Fruit fly (Drosophila melanogaster) whole organism, prepupa: ENCODE results near the gene CG8509.

Experiments used
- CG10669 ChIP-seq: fragments of 200-800 bp; sonication (Bioruptor generic); optimal IDR thresholded peaks from 3 replicates; lab custom pipeline; 2018; ENCODE audit warnings: missing biosample characterization, mild to moderate bottlenecking, missing genetic modification characterization, moderate library complexity
- CG11294 ChIP-seq: fragments of 200-800 bp; sonication (Bioruptor generic); IDR thresholded peaks from 2 replicates; pipeline ENCODE4 v1.3.6; 2022; ENCODE audit warnings: missing biosample characterization, missing genetic modification characterization
- CG11762 ChIP-seq: fragments of 200-800 bp; sonication (Bioruptor generic); optimal IDR thresholded peaks from 3 replicates; lab custom pipeline; 2016; ENCODE audit warnings: missing biosample characterization, missing genetic modification characterization; ENCODE audit not compliant: insufficient read depth
- CG11902 ChIP-seq: fragments of 200-800 bp; sonication (Bioruptor generic); optimal IDR thresholded peaks from 3 replicates; lab custom pipeline; 2016; ENCODE audit warnings: missing biosample characterization, missing genetic modification characterization
- CG15336 ChIP-seq: fragments of 200-800 bp; sonication (Bioruptor generic); IDR thresholded peaks from 2 replicates; pipeline ENCODE4 v1.3.6; 2022; ENCODE audit warnings: missing biosample characterization, missing genetic modification characterization
- CG1621 ChIP-seq: fragments of 200-800 bp; sonication (Bioruptor generic); optimal IDR thresholded peaks from 3 replicates; lab custom pipeline; 2018; ENCODE audit warnings: missing biosample characterization, mild to moderate bottlenecking, missing genetic modification characterization
- CG16779 ChIP-seq: fragments of 200-800 bp; sonication (Bioruptor generic); optimal IDR thresholded peaks from 3 replicates; lab custom pipeline; 2017; ENCODE audit warnings: missing biosample characterization, mild to moderate bottlenecking, missing genetic modification characterization
- CG3032 ChIP-seq: fragments of 200-800 bp; optimal IDR thresholded peaks from 2 replicates; lab custom pipeline; 2019; ENCODE audit warnings: missing biosample characterization, mild to moderate bottlenecking, missing genetic modification characterization, moderate library complexity
- CG31627 ChIP-seq: fragments of 200-800 bp; sonication (Bioruptor generic); optimal IDR thresholded peaks from 3 replicates; lab custom pipeline; 2016; ENCODE audit warnings: missing biosample characterization, missing genetic modification characterization
- CG34406 ChIP-seq: fragments of 200-800 bp; sonication (Bioruptor generic); optimal IDR thresholded peaks from 3 replicates; lab custom pipeline; 2016; ENCODE audit warnings: missing biosample characterization, missing genetic modification characterization
- CG3919 ChIP-seq: fragments of 200-800 bp; sonication (Bioruptor generic); optimal IDR thresholded peaks from 3 replicates; lab custom pipeline; 2016; ENCODE audit warnings: missing biosample characterization, missing genetic modification characterization
- CG4318 ChIP-seq: fragments of 200-800 bp; sonication (Bioruptor generic); optimal IDR thresholded peaks from 3 replicates; lab custom pipeline; 2017; ENCODE audit warnings: missing biosample characterization, mild to moderate bottlenecking, missing genetic modification characterization
- CG6163 ChIP-seq: fragments of 200-800 bp; sonication (Bioruptor generic); IDR thresholded peaks from 3 replicates; pipeline ENCODE4 v1.3.6; 2022; ENCODE audit warnings: missing biosample characterization, missing genetic modification characterization
- CG6792 ChIP-seq: fragments of 200-800 bp; sonication (Bioruptor generic); optimal IDR thresholded peaks from 3 replicates; lab custom pipeline; 2016; ENCODE audit warnings: missing biosample characterization, missing genetic modification characterization
- CG6808 ChIP-seq: fragments of 200-800 bp; sonication (Bioruptor generic); optimal IDR thresholded peaks from 3 replicates; lab custom pipeline; 2017; ENCODE audit warnings: missing biosample characterization, missing genetic modification characterization, mild to moderate bottlenecking, moderate library complexity, missing genetic modification reagents
- CG6854 ChIP-seq: fragments of 200-800 bp; sonication (Bioruptor generic); optimal IDR thresholded peaks from 2 replicates; lab custom pipeline; 2017; ENCODE audit warnings: missing biosample characterization, mild to moderate bottlenecking, missing genetic modification characterization
- CG8119 ChIP-seq: fragments of 200-800 bp; sonication (Bioruptor generic); IDR thresholded peaks from 3 replicates; pipeline ENCODE4 v1.3.6; 2022; ENCODE audit warnings: missing biosample characterization, missing genetic modification characterization
- CG8319 ChIP-seq: fragments of 200-800 bp; sonication (Bioruptor generic); optimal IDR thresholded peaks from 3 replicates; lab custom pipeline; 2016; ENCODE audit warnings: missing biosample characterization, missing genetic modification characterization
- CG8632 ChIP-seq: fragments of 200-800 bp; sonication (Bioruptor generic); optimal IDR thresholded peaks from 3 replicates; lab custom pipeline; 2016; ENCODE audit warnings: missing biosample characterization, missing genetic modification characterization
- Eip75B ChIP-seq: fragments of 200-800 bp; sonication (Bioruptor generic); optimal IDR thresholded peaks from 3 replicates; lab custom pipeline; 2016; ENCODE audit warnings: missing biosample characterization, missing genetic modification characterization
- Eip78C ChIP-seq: fragments of 200-800 bp; sonication (Bioruptor generic); peaks from one replicate; lab custom pipeline; 2016; ENCODE audit warnings: missing biosample characterization, missing genetic modification characterization
- Eip93F ChIP-seq: fragments of 200-800 bp; sonication (Bioruptor generic); optimal IDR thresholded peaks from 2 replicates; lab custom pipeline; 2016; ENCODE audit warnings: missing biosample characterization, mild to moderate bottlenecking, missing genetic modification characterization
- Ets21C ChIP-seq: fragments of 200-800 bp; sonication (Bioruptor generic); optimal IDR thresholded peaks from 3 replicates; lab custom pipeline; 2016; ENCODE audit warnings: missing biosample characterization, missing genetic modification characterization
- Ets96B ChIP-seq: fragments of 200-800 bp; optimal IDR thresholded peaks from 2 replicates; lab custom pipeline; 2019; ENCODE audit warnings: missing biosample characterization, mild to moderate bottlenecking, missing genetic modification characterization, moderate library complexity
- Gug ChIP-seq: fragments of 200-800 bp; sonication (Bioruptor generic); IDR thresholded peaks from 2 replicates; pipeline ENCODE4 v1.3.6; 2022; ENCODE audit warnings: missing biosample characterization, missing genetic modification characterization
- Hr38 ChIP-seq: sonication (Bioruptor generic); optimal IDR thresholded peaks from 2 replicates; lab custom pipeline; 2016; ENCODE audit warnings: missing biosample characterization, missing genetic modification characterization
- Hr39 ChIP-seq: fragments of 200-800 bp; sonication (Bioruptor generic); optimal IDR thresholded peaks from 2 replicates; lab custom pipeline; 2016; ENCODE audit warnings: missing biosample characterization, missing genetic modification characterization
- Lpt ChIP-seq: fragments of 200-800 bp; sonication (Bioruptor generic); optimal IDR thresholded peaks from 3 replicates; lab custom pipeline; 2016; ENCODE audit warnings: missing biosample characterization, missing genetic modification characterization
- Met ChIP-seq: fragments of 200-800 bp; sonication (Bioruptor generic); optimal IDR thresholded peaks from 3 replicates; lab custom pipeline; 2016; ENCODE audit warnings: missing biosample characterization, missing genetic modification characterization
- Smox ChIP-seq: fragments of 200-800 bp; sonication (Bioruptor generic); optimal IDR thresholded peaks from 3 replicates; lab custom pipeline; 2016; ENCODE audit warnings: missing biosample characterization, missing genetic modification characterization
- Sox102F ChIP-seq: fragments of 200-800 bp; sonication (Bioruptor generic); optimal IDR thresholded peaks from 2 replicates; lab custom pipeline; 2016; ENCODE audit warnings: missing biosample characterization, mild to moderate bottlenecking, missing genetic modification characterization
- Sox15 ChIP-seq: fragments of 200-800 bp; sonication (Bioruptor generic); optimal IDR thresholded peaks from 3 replicates; lab custom pipeline; 2016; ENCODE audit warnings: missing biosample characterization, missing genetic modification characterization
- achi ChIP-seq: fragments of 200-800 bp; sonication (Bioruptor generic); optimal IDR thresholded peaks from 3 replicates; lab custom pipeline; 2016; ENCODE audit warnings: missing biosample characterization, missing genetic modification characterization
- cyc ChIP-seq: fragments of 200-800 bp; sonication (Bioruptor generic); optimal IDR thresholded peaks from 3 replicates; lab custom pipeline; 2016; ENCODE audit warnings: missing biosample characterization, missing genetic modification characterization
- dsx ChIP-seq: fragments of 200-800 bp; optimal IDR thresholded peaks from 3 replicates; lab custom pipeline; 2019; ENCODE audit warnings: missing biosample characterization, mild to moderate bottlenecking, missing genetic modification characterization, moderate library complexity; ENCODE audit not compliant: poor library complexity, severe bottlenecking
- eg ChIP-seq: fragments of 200-800 bp; sonication (Bioruptor generic); IDR thresholded peaks from 3 replicates; pipeline ENCODE4 v1.3.6; 2022; ENCODE audit warnings: missing biosample characterization, missing genetic modification characterization
- fd59A ChIP-seq: fragments of 200-800 bp; sonication (Bioruptor generic); optimal IDR thresholded peaks from 2 replicates; lab custom pipeline; 2017; ENCODE audit warnings: missing biosample characterization, mild to moderate bottlenecking, missing genetic modification characterization, missing genetic modification reagents
- fd85E ChIP-seq: fragments of 200-800 bp; sonication (Bioruptor generic); optimal IDR thresholded peaks from 3 replicates; lab custom pipeline; 2016; ENCODE audit warnings: missing biosample characterization, missing genetic modification characterization
- fkh ChIP-seq: fragments of 200-800 bp; sonication (Bioruptor generic); optimal IDR thresholded peaks from 3 replicates; lab custom pipeline; 2017; ENCODE audit warnings: missing biosample characterization, mild to moderate bottlenecking, missing genetic modification characterization, moderate library complexity
- lz ChIP-seq: fragments of 200-800 bp; sonication (Bioruptor generic); optimal IDR thresholded peaks from 3 replicates; lab custom pipeline; 2016; ENCODE audit warnings: missing biosample characterization, missing genetic modification characterization
- pdm3 ChIP-seq: fragments of 200-800 bp; sonication (Bioruptor generic); optimal IDR thresholded peaks from 3 replicates; lab custom pipeline; 2016; ENCODE audit warnings: missing biosample characterization, missing genetic modification characterization
- salr ChIP-seq, 2 experiments: fragments of 200-800 bp; sonication (Bioruptor generic); optimal IDR thresholded peaks; 3 replicates each; lab custom pipeline; 2016 to 2018; ENCODE audit warnings: missing biosample characterization in 2 of 2, missing genetic modification characterization in 2 of 2, mild to moderate bottlenecking in 1 of 2
- spab ChIP-seq: fragments of 200-800 bp; sonication (Bioruptor generic); optimal IDR thresholded peaks from 2 replicates; lab custom pipeline; 2017; ENCODE audit warnings: missing biosample characterization, mild to moderate bottlenecking, missing genetic modification characterization, missing genetic modification reagents
- ss ChIP-seq, 2 experiments: fragments of 200-800 bp; sonication (Bioruptor generic); optimal IDR thresholded peaks; 2 replicates in 1 of 2; 3 replicates in 1 of 2; lab custom pipeline; 2017 to 2018; ENCODE audit warnings: mild to moderate bottlenecking in 2 of 2, missing biosample characterization in 2 of 2, missing genetic modification characterization in 2 of 2, moderate library complexity in 1 of 2
- svp ChIP-seq: fragments of 200-800 bp; sonication (Bioruptor generic); peaks from one replicate; lab custom pipeline; 2016; ENCODE audit warnings: missing biosample characterization, missing genetic modification characterization
- topi ChIP-seq: fragments of 200-800 bp; sonication (Bioruptor generic); optimal IDR thresholded peaks from 3 replicates; lab custom pipeline; 2016; ENCODE audit warnings: missing biosample characterization, missing genetic modification characterization
- vri ChIP-seq: fragments of 200-800 bp; sonication (Bioruptor generic); optimal IDR thresholded peaks from 3 replicates; lab custom pipeline; 2016; ENCODE audit warnings: missing biosample characterization, mild to moderate bottlenecking, missing genetic modification characterization

Gene CG8509

dm6 chrX:15802880-15803650 lies 6.3 kb upstream of the CG8509 start (continued):
- TF ChIP-seq CG11294, result no peak
- no peak for TF ChIP-seq CG6854 (GFP tag; lab: Kevin White, UChicago)
- TF ChIP-seq lz (GFP tag; lab: Kevin White, UChicago), result peak; percentile 9
- TF ChIP-seq CG6808, result no peak
- TF ChIP-seq CG16779, result no peak
- TF ChIP-seq Ets21C (GFP tag; lab: Kevin White, UChicago), result no peak
- TF ChIP-seq Hr38 (GFP tag; lab: Kevin White, UChicago), result no peak
- TF ChIP-seq ss (GFP tag; optimal IDR thresholded peaks at IDR 0.05; lab: Kevin White, UChicago), result no peak
- no peak for TF ChIP-seq fd85E (GFP tag; lab: Kevin White, UChicago)
- TF ChIP-seq, all 60 proteins: peak for 22

- no peak for TF ChIP-seq fkh (GFP tag; lab: Kevin White, UChicago)
- no peak for TF ChIP-seq CG8319 (GFP tag; lab: Kevin White, UChicago)
- TF ChIP-seq achi (GFP tag; lab: Kevin White, UChicago), result peak; percentile 34
- no peak for TF ChIP-seq CG31627
- no peak for TF ChIP-seq Eip93F (GFP tag; lab: Kevin White, UChicago)
- TF ChIP-seq Hr38 (GFP tag; lab: Kevin White, UChicago), result no peak
- TF ChIP-seq salr (GFP tag; optimal IDR thresholded peaks at IDR 0.05; lab: Kevin White, UChicago), result no peak
- no peak for TF ChIP-seq CG34406 (GFP tag; lab: Kevin White, UChicago)
- TF ChIP-seq CG8632 (GFP tag; lab: Kevin White, UChicago), result no peak
- TF ChIP-seq CG6792 (GFP tag; lab: Kevin White, UChicago), result no peak
- no peak for TF ChIP-seq Eip75B (GFP tag; lab: Kevin White, UChicago)
- TF ChIP-seq CG4318, result no peak
- TF ChIP-seq CG15336 (GFP tag; lab: Robert Waterston, UW), result peak; percentile 29; the same call in 1 of the 2 replicates
- TF ChIP-seq Lpt (GFP tag; lab: Kevin White, UChicago), result no peak
- TF ChIP-seq CG1621 (tag; lab: Kevin White, UChicago), result no peak
- no peak for TF ChIP-seq Ets96B (tag; lab: Kevin White, UChicago)
- peak; percentile 71 for TF ChIP-seq Eip78C
- no peak for TF ChIP-seq Sox15 (GFP tag; lab: Kevin White, UChicago)
- TF ChIP-seq spab (GFP tag; lab: Kevin White, UChicago), result no peak
- no peak for TF ChIP-seq CG3919 (GFP tag; lab: Kevin White, UChicago)
- no peak for TF ChIP-seq Ets21C (GFP tag; lab: Kevin White, UChicago)
- TF ChIP-seq CG10669, result no peak
- no peak for TF ChIP-seq pdm3 (GFP tag; lab: Kevin White, UChicago)
- TF ChIP-seq CG11902, result no peak
- TF ChIP-seq Smox (GFP tag; lab: Kevin White, UChicago), result peak; percentile 13
- no peak for TF ChIP-seq eg (GFP tag; lab: Robert Waterston, UW)
- TF ChIP-seq Hr39 (GFP tag; lab: Kevin White, UChicago), result no peak
- TF ChIP-seq Gug (GFP tag; lab: Robert Waterston, UW), result no peak
- TF ChIP-seq CG6163 (GFP tag; lab: Robert Waterston, UW), result peak; percentile 29; the same call in 1 of the 3 replicates
- no peak for TF ChIP-seq vri
- TF ChIP-seq lz (GFP tag; lab: Kevin White, UChicago), result no peak
- TF ChIP-seq CG11294, result no peak
- TF ChIP-seq fd59A (GFP tag; lab: Kevin White, UChicago), result no peak
- TF ChIP-seq Met (GFP tag; lab: Kevin White, UChicago), result no peak
- TF ChIP-seq topi, result no peak
- 0 out of 3 replicates have a peak, but pooled peaks have one; percentile 14 for TF ChIP-seq CG8119 (GFP tag; lab: Robert Waterston, UW)
- TF ChIP-seq dsx (GFP tag; lab: Kevin White, UChicago), result no peak
- peak; percentile 40 for TF ChIP-seq Sox102F (GFP tag; lab: Kevin White, UChicago)
- no peak for TF ChIP-seq cyc
- TF ChIP-seq ss (GFP tag; optimal IDR thresholded peaks at IDR 0.05; lab: Kevin White, UChicago), result no peak
- no peak for TF ChIP-seq CG11762 (GFP tag; lab: Kevin White, UChicago)
- no peak for TF ChIP-seq CG3032
- TF ChIP-seq svp (GFP tag; lab: Kevin White, UChicago), result peak; percentile 53
These were observed 5.4 kb upstream of the CG8509 start, which contains the start of the genes PGRP-LE and sd for dm6 chrX:15803764-15804563. TSS of gene PGRP-LE (minus strand) at chrX:15803880. TSS of gene sd (plus strand) at chrX:15804370.
